Fruit fly (Drosophila melanogaster) Kc167 (cell line): ENCODE measurements around the gene RpL34a.

ENCODE experiments used
- Myc ChIP-seq: fragments of >200 bp; optimal IDR thresholded peaks from 2 replicates; lab custom pipeline; 2017; ENCODE audit warnings: missing external identifiers
- Sin3A ChIP-seq: fragments of >200 bp; optimal IDR thresholded peaks from 2 replicates; lab custom pipeline; 2018; ENCODE audit warnings: missing external identifiers
- h ChIP-seq: fragments of >200 bp; optimal IDR thresholded peaks from 3 replicates; lab custom pipeline; 2018; ENCODE audit warnings: missing external identifiers
- insv ChIP-seq: fragments of >200 bp; optimal IDR thresholded peaks from 3 replicates; lab custom pipeline; 2018; ENCODE audit warnings: missing external identifiers
- psq ChIP-seq: fragments of >200 bp; optimal IDR thresholded peaks from 2 replicates; lab custom pipeline; 2017; ENCODE audit warnings: missing external identifiers
- ttk ChIP-seq: sonication (Bioruptor generic); optimal IDR thresholded peaks from 2 replicates; lab custom pipeline; 2017; ENCODE audit warnings: missing external identifiers

DNA sequence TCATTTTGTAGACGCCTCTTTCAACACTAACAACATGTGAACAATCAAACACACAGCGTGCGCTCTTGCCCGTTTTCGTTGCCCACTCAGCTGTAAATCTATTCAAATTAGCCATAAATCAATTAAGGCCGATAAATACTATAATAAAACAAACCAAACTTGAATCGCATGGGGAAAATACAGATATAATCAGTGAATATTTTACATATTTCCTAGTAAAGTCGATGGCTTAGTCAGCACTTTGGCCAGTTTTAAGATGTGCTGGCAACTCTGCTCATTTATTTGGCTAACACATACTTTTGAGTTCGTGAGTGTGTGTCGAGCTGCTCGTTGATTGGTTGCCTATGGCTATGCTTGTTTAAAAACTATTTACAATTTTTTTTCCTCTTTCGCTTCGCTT is 40.2 kb upstream of the RpL34a start:
- TF ChIP-seq ttk (no peak), psq (lab: Kevin White, UChicago) (no peak), insv (no peak), h (lab: Kevin White, UChicago) (no peak), Sin3A (no peak), Myc (no peak)
